Fruit fly (Drosophila melanogaster) whole organism, embryonic: ENCODE results near the gene Cyp310a1.

Experiments
- Abd-B ChIP-seq: fragments of 200-800 bp; sonication (Bioruptor generic); optimal IDR thresholded peaks from 2 replicates; lab custom pipeline; 2018; ENCODE audit warnings: missing biosample characterization, mild to moderate bottlenecking, missing genetic modification characterization, moderate library complexity
- Aef1 ChIP-seq: fragments of 200-800 bp; sonication (Bioruptor generic); IDR thresholded peaks from 3 replicates; pipeline ENCODE4 v1.3.6; 2022; ENCODE audit warnings: missing biosample characterization, missing genetic modification characterization
- BEAF-32 ChIP-seq: fragments of 200-800 bp; sonication (Bioruptor generic); optimal IDR thresholded peaks from 3 replicates; lab custom pipeline; 2017; ENCODE audit warnings: missing biosample characterization, missing genetic modification characterization, mild to moderate bottlenecking, moderate library complexity, missing genetic modification reagents
- Blimp-1 ChIP-seq: fragments of 200-800 bp; sonication (Bioruptor generic); optimal IDR thresholded peaks from 3 replicates; lab custom pipeline; 2018; ENCODE audit warnings: missing biosample characterization, missing genetic modification characterization, mild to moderate bottlenecking, moderate library complexity, missing genetic modification reagents
- Bteb2 ChIP-seq: fragments of 200-800 bp; sonication (Bioruptor generic); optimal IDR thresholded peaks from 2 replicates; lab custom pipeline; 2016; ENCODE audit warnings: missing biosample characterization, missing genetic modification characterization
- CG10274 ChIP-seq: fragments of 200-800 bp; sonication (Bioruptor generic); optimal IDR thresholded peaks from 3 replicates; lab custom pipeline; 2017; ENCODE audit warnings: missing biosample characterization, mild to moderate bottlenecking, missing genetic modification characterization
- CG10366 ChIP-seq: fragments of 200-800 bp; sonication (Bioruptor generic); IDR thresholded peaks from 2 replicates; pipeline ENCODE4 v1.3.6; 2022; ENCODE audit warnings: missing biosample characterization, missing genetic modification characterization
- CG11456 ChIP-seq: fragments of 200-800 bp; sonication (Bioruptor generic); IDR thresholded peaks from 3 replicates; pipeline ENCODE4 v1.3.6; 2022; ENCODE audit warnings: missing biosample characterization, missing genetic modification characterization
- CG11560 ChIP-seq: fragments of 200-800 bp; sonication (Bioruptor generic); IDR thresholded peaks from 3 replicates; pipeline ENCODE4 v1.3.6; 2022; ENCODE audit warnings: missing biosample characterization, missing genetic modification characterization
- CG12219 ChIP-seq: fragments of 200-800 bp; sonication (Bioruptor generic); optimal IDR thresholded peaks from 3 replicates; lab custom pipeline; 2018; ENCODE audit warnings: missing biosample characterization, mild to moderate bottlenecking, missing genetic modification characterization
- CG14710 ChIP-seq: fragments of 200-800 bp; sonication (Bioruptor generic); optimal IDR thresholded peaks from 3 replicates; lab custom pipeline; 2019; ENCODE audit warnings: missing biosample characterization, mild to moderate bottlenecking, missing genetic modification characterization, moderate library complexity
- CG15601 ChIP-seq: fragments of 200-800 bp; sonication (Bioruptor generic); optimal IDR thresholded peaks from 3 replicates; lab custom pipeline; 2019; ENCODE audit warnings: missing biosample characterization, mild to moderate bottlenecking, missing genetic modification characterization, moderate library complexity
- CG1603 ChIP-seq: fragments of 200-800 bp; sonication (Bioruptor generic); optimal IDR thresholded peaks from 2 replicates; lab custom pipeline; 2019; ENCODE audit warnings: missing biosample characterization, mild to moderate bottlenecking, missing genetic modification characterization, moderate library complexity
- CG1647 ChIP-seq: fragments of 200-800 bp; sonication (Bioruptor generic); optimal IDR thresholded peaks from 3 replicates; lab custom pipeline; 2016; ENCODE audit warnings: missing biosample characterization, missing genetic modification characterization
- CG17385 ChIP-seq: fragments of 200-800 bp; sonication (Bioruptor generic); optimal IDR thresholded peaks from 3 replicates; lab custom pipeline; 2018; ENCODE audit warnings: missing biosample characterization, mild to moderate bottlenecking, missing genetic modification characterization
- CG2678 ChIP-seq: fragments of 200-800 bp; sonication (Bioruptor generic); optimal IDR thresholded peaks from 3 replicates; lab custom pipeline; 2019; ENCODE audit warnings: missing biosample characterization, mild to moderate bottlenecking, missing genetic modification characterization, moderate library complexity
- CG3163 ChIP-seq: fragments of 200-800 bp; sonication (Bioruptor generic); optimal IDR thresholded peaks from 3 replicates; lab custom pipeline; 2016; ENCODE audit warnings: missing biosample characterization, missing genetic modification characterization
- CG34422 ChIP-seq: fragments of 200-800 bp; sonication (Bioruptor generic); IDR thresholded peaks from 3 replicates; pipeline ENCODE4 v1.3.6; 2022; ENCODE audit warnings: missing biosample characterization, missing genetic modification characterization
- CG3995 ChIP-seq: fragments of 200-800 bp; sonication (Bioruptor generic); optimal IDR thresholded peaks from 3 replicates; lab custom pipeline; 2016; ENCODE audit warnings: missing biosample characterization, missing genetic modification characterization
- CG4617 ChIP-seq: fragments of 200-800 bp; sonication (Bioruptor generic); optimal IDR thresholded peaks from 3 replicates; lab custom pipeline; 2016; ENCODE audit warnings: missing biosample characterization, missing genetic modification characterization, borderline replicate concordance
- CG4820 ChIP-seq: fragments of 200-800 bp; sonication (Bioruptor generic); optimal IDR thresholded peaks from 3 replicates; lab custom pipeline; 2016; ENCODE audit warnings: missing biosample characterization, missing genetic modification characterization
- CG6175 ChIP-seq: fragments of 200-800 bp; sonication (Bioruptor generic); IDR thresholded peaks from 3 replicates; pipeline ENCODE4 v1.3.6; 2022; ENCODE audit warnings: missing biosample characterization, missing genetic modification characterization
- CG9609 ChIP-seq: fragments of 200-800 bp; sonication (Bioruptor generic); optimal IDR thresholded peaks from 3 replicates; lab custom pipeline; 2016; ENCODE audit warnings: missing biosample characterization, missing genetic modification characterization
- CG9932 ChIP-seq: fragments of 200-800 bp; sonication (Bioruptor generic); IDR thresholded peaks from 2 replicates; pipeline ENCODE4 v1.3.6; 2022; ENCODE audit warnings: missing biosample characterization, missing genetic modification characterization
- Dp ChIP-seq: fragments of 200-800 bp; sonication (Bioruptor generic); optimal IDR thresholded peaks from 2 replicates; lab custom pipeline; 2018; ENCODE audit warnings: missing biosample characterization, mild to moderate bottlenecking, missing genetic modification characterization, moderate library complexity
- E2f1 ChIP-seq: fragments of 200-800 bp; sonication (Bioruptor generic); IDR thresholded peaks from 2 replicates; pipeline ENCODE4 v1.3.6; 2022; ENCODE audit warnings: missing biosample characterization, missing genetic modification characterization
- Ets97D ChIP-seq: fragments of 200-800 bp; sonication (Bioruptor generic); optimal IDR thresholded peaks from 3 replicates; lab custom pipeline; 2016; ENCODE audit warnings: missing biosample characterization, missing genetic modification characterization
- Hey ChIP-seq: fragments of 200-800 bp; sonication (Bioruptor generic); optimal IDR thresholded peaks from 3 replicates; lab custom pipeline; 2018; ENCODE audit warnings: missing biosample characterization, mild to moderate bottlenecking, missing genetic modification characterization
- MBD-R2 ChIP-seq: fragments of 200-800 bp; sonication (Bioruptor generic); IDR thresholded peaks from 2 replicates; pipeline ENCODE4 v1.3.6; 2022; ENCODE audit warnings: missing biosample characterization, missing genetic modification characterization
- NK7.1 ChIP-seq: fragments of 200-800 bp; sonication (Bioruptor generic); optimal IDR thresholded peaks from 3 replicates; lab custom pipeline; 2016; ENCODE audit warnings: missing biosample characterization, missing genetic modification characterization
- Rfx ChIP-seq: fragments of 200-800 bp; sonication (Bioruptor generic); IDR thresholded peaks from 2 replicates; pipeline ENCODE4 v1.3.6; 2022; ENCODE audit warnings: missing biosample characterization, missing genetic modification characterization
- Usf ChIP-seq: fragments of 200-800 bp; sonication (Bioruptor generic); optimal IDR thresholded peaks from 2 replicates; lab custom pipeline; 2017; ENCODE audit warnings: missing genotype, missing biosample characterization, missing genetic modification characterization
- amos ChIP-seq: fragments of 200-800 bp; sonication (Bioruptor generic); IDR thresholded peaks from 2 replicates; pipeline ENCODE4 v1.3.6; 2022; ENCODE audit warnings: missing biosample characterization, missing genetic modification characterization; ENCODE audit not compliant: partially characterized antibody
- chif ChIP-seq, 2 experiments: fragments of 200-800 bp; sonication (Bioruptor generic); optimal IDR thresholded peaks; 3 replicates each; lab custom pipeline; 2016; ENCODE audit warnings: missing biosample characterization in 2 of 2, missing genetic modification characterization in 2 of 2
- corto ChIP-seq: fragments of 200-800 bp; sonication (Bioruptor generic); optimal IDR thresholded peaks from 2 replicates; lab custom pipeline; 2016; ENCODE audit warnings: missing biosample characterization, mild to moderate bottlenecking, missing genetic modification characterization, moderate library complexity
- crc ChIP-seq: fragments of 200-800 bp; sonication (Bioruptor generic); optimal IDR thresholded peaks from 2 replicates; lab custom pipeline; 2016; ENCODE audit warnings: missing biosample characterization, missing genetic modification characterization
- crp ChIP-seq, 2 experiments: fragments of 200-800 bp; sonication (Bioruptor generic); optimal IDR thresholded peaks; 2 replicates in 1 of 2; 3 replicates in 1 of 2; lab custom pipeline; 2017; ENCODE audit warnings: missing biosample characterization in 2 of 2, missing genetic modification characterization in 2 of 2, mild to moderate bottlenecking in 1 of 2, moderate library complexity in 1 of 2
- dmrt11E ChIP-seq: fragments of 200-800 bp; sonication (Bioruptor generic); optimal IDR thresholded peaks from 3 replicates; lab custom pipeline; 2018; ENCODE audit warnings: missing biosample characterization, mild to moderate bottlenecking, missing genetic modification characterization, moderate library complexity
- gcm2 ChIP-seq: fragments of 200-800 bp; sonication (Bioruptor generic); optimal IDR thresholded peaks from 2 replicates; lab custom pipeline; 2016; ENCODE audit warnings: missing biosample characterization, missing genetic modification characterization
- gfzf ChIP-seq: fragments of 200-800 bp; sonication (Bioruptor generic); optimal IDR thresholded peaks from 2 replicates; lab custom pipeline; 2016; ENCODE audit warnings: missing biosample characterization, mild to moderate bottlenecking, missing genetic modification characterization, moderate library complexity
- peb ChIP-seq: fragments of 200-800 bp; sonication (Bioruptor generic); IDR thresholded peaks from 2 replicates; pipeline ENCODE4 v1.3.6; 2022; ENCODE audit warnings: missing biosample characterization, missing genetic modification characterization
- pho ChIP-seq: fragments of 200-800 bp; sonication (Bioruptor generic); optimal IDR thresholded peaks from 2 replicates; lab custom pipeline; 2016; ENCODE audit warnings: missing biosample characterization, missing genetic modification characterization
- pzg ChIP-seq: fragments of 200-800 bp; sonication (Bioruptor generic); optimal IDR thresholded peaks from 3 replicates; lab custom pipeline; 2018; ENCODE audit warnings: missing biosample characterization, mild to moderate bottlenecking, missing genetic modification characterization, moderate library complexity
- sc ChIP-seq, 3 experiments: fragments of >200 bp in 2 of 3; fragments of 200-800 bp in 1 of 3; sonication (Bioruptor generic) in 1 of 3; optimal IDR thresholded peaks; 2 replicates in 2 of 3; 3 replicates in 1 of 3; lab custom pipeline; 2017; ENCODE audit warnings: mild to moderate bottlenecking in 1 of 3, missing biosample characterization in 1 of 3, missing genetic modification characterization in 1 of 3, missing genetic modification reagents in 1 of 3
- sens-2 ChIP-seq: fragments of 200-800 bp; sonication (Bioruptor generic); IDR thresholded peaks from 2 replicates; pipeline ENCODE4 v1.3.6; 2022; ENCODE audit warnings: missing biosample characterization, missing genetic modification characterization
- sob ChIP-seq: fragments of 200-800 bp; sonication (Bioruptor generic); IDR thresholded peaks from 2 replicates; pipeline ENCODE4 v1.3.6; 2022; ENCODE audit warnings: missing biosample characterization, missing genetic modification characterization
- sqz ChIP-seq: fragments of 200-800 bp; sonication (Bioruptor generic); optimal IDR thresholded peaks from 3 replicates; lab custom pipeline; 2018; ENCODE audit warnings: missing biosample characterization, mild to moderate bottlenecking, missing genetic modification characterization
- tap ChIP-seq: fragments of 200-800 bp; optimal IDR thresholded peaks from 3 replicates; lab custom pipeline; 2019; ENCODE audit warnings: missing biosample characterization, mild to moderate bottlenecking, missing genetic modification characterization, moderate library complexity
- unc-4 ChIP-seq: fragments of 200-800 bp; sonication (Bioruptor generic); IDR thresholded peaks from 2 replicates; pipeline ENCODE4 v1.3.6; 2022; ENCODE audit warnings: missing biosample characterization, missing genetic modification characterization; ENCODE audit not compliant: partially characterized antibody
- zf30C ChIP-seq: fragments of 200-800 bp; sonication (Bioruptor generic); optimal IDR thresholded peaks from 3 replicates; lab custom pipeline; 2018; ENCODE audit warnings: missing biosample characterization, mild to moderate bottlenecking, missing genetic modification characterization

The Cyp310a1 gene

dm6 chr2L:18681903-18682302, 29.1 kb upstream of the Cyp310a1 start, which contains the start of gene tos (continued):
- TF ChIP-seq Ets97D (GFP tag; lab: Kevin White, UChicago) (peak; percentile 55), CG15601 (tag; lab: Kevin White, UChicago) (no peak), CG12219 (GFP tag; lab: Kevin White, UChicago) (no peak), NK7.1 (GFP tag; lab: Kevin White, UChicago) (no peak), CG4617 (GFP tag; lab: Kevin White, UChicago) (peak; percentile 53), gcm2 (GFP tag; lab: Kevin White, UChicago) (no peak), crp (GFP tag; optimal IDR thresholded peaks at IDR 0.05; lab: Kevin White, UChicago) (peak in 1 of 2 experiments; percentile 78), amos (GFP tag; lab: Robert Waterston, UW) (peak; percentile 32; the same call in 1 of the 2 replicates), CG14710 (tag; lab: Kevin White, UChicago) (peak; percentile 28), CG1647 (no peak), CG3163 (GFP tag; lab: Kevin White, UChicago) (no peak), Usf (GFP tag; lab: Kevin White, UChicago) (no peak), CG4820 (GFP tag; lab: Kevin White, UChicago) (no peak), CG11560 (tag; lab: Robert Waterston, UW) (no peak), crc (no peak), CG11456 (GFP tag; lab: Robert Waterston, UW) (no peak), Bteb2 (GFP tag; lab: Kevin White, UChicago) (no peak), MBD-R2 (GFP tag; lab: Robert Waterston, UW) (peak; percentile 82), zf30C (GFP tag; lab: Kevin White, UChicago) (no peak), sob (GFP tag; lab: Robert Waterston, UW) (peak; percentile 42), pho (GFP tag; lab: Kevin White, UChicago) (no peak), CG9932 (GFP tag; lab: Robert Waterston, UW) (0 out of 2 replicates have a peak, but pooled peaks have one; percentile 8), E2f1 (peak; percentile 23; the same call in 1 of the 2 replicates), unc-4 (no peak), CG3995 (GFP tag; lab: Kevin White, UChicago) (peak; percentile 24), sens-2 (GFP tag; lab: Robert Waterston, UW) (no peak), pzg (GFP tag; lab: Kevin White, UChicago) (peak; percentile 78), CG2678 (tag; lab: Kevin White, UChicago) (no peak), corto (no peak), gfzf (GFP tag; lab: Kevin White, UChicago) (peak; percentile 77), CG9609 (GFP tag; lab: Kevin White, UChicago) (no peak), Blimp-1 (GFP tag; lab: Kevin White, UChicago) (no peak), peb (GFP tag; lab: Robert Waterston, UW) (no peak), dmrt11E (no peak), chif (GFP tag; optimal IDR thresholded peaks at IDR 0.05; lab: Kevin White, UChicago) (no peak), Aef1 (no peak), tap (no peak), CG10366 (GFP tag; lab: Robert Waterston, UW) (no peak), Abd-B (GFP tag; lab: Kevin White, UChicago) (no peak), CG6175 (no peak), BEAF-32 (GFP tag; lab: Kevin White, UChicago) (peak; percentile 23), CG17385 (GFP tag; lab: Kevin White, UChicago) (peak; percentile 57), Dp (GFP tag; lab: Kevin White, UChicago) (peak; percentile 91), sc (optimal IDR thresholded peaks at IDR 0.05; lab: Kevin White, UChicago) (no peak), sc (GFP tag; optimal IDR thresholded peaks at IDR 0.05; lab: Kevin White, UChicago) (no peak), Hey (no peak), sqz (GFP tag; lab: Kevin White, UChicago) (peak; percentile 77), CG34422 (no peak), CG10274 (no peak), CG1603 (tag; lab: Kevin White, UChicago) (peak; percentile 53), Rfx (GFP tag; lab: Robert Waterston, UW) (0 out of 2 replicates have a peak, but pooled peaks have one; percentile 29)
